Worm (Caenorhabditis elegans) whole organism, late embryonic: ENCODE measurements around the gene Y75B7AR.1.

Experiments
- ceh-18 ChIP-seq: sonication (generic microtip); optimal IDR thresholded peaks from 2 replicates; lab custom pipeline; 2016; ENCODE audit warnings: missing genetic modification characterization, missing compliant biosample characterization
- odd-2 ChIP-seq: sonication (generic microtip); optimal IDR thresholded peaks from 2 replicates; lab custom pipeline; 2017; ENCODE audit warnings: antibody characterized with exemption, mild to moderate bottlenecking, missing genetic modification characterization, missing compliant biosample characterization
- unc-55 ChIP-seq: sonication (generic microtip); optimal IDR thresholded peaks from 2 replicates; lab custom pipeline; 2017; ENCODE audit warnings: missing biosample characterization, missing genetic modification reagents, missing genetic modification characterization
- ztf-16 ChIP-seq: sonication (generic microtip); optimal IDR thresholded peaks from 2 replicates; lab custom pipeline; 2017; ENCODE audit warnings: missing genetic modification characterization, missing compliant biosample characterization

ce11 chrV:1341276-1342050 lies 51.3 kb downstream of the Y75B7AR.1 start:
- TF ChIP-seq unc-55 (GFP tag; lab: Kevin White, UChicago) = no peak
- TF ChIP-seq ceh-18 (tag; lab: Kevin White, UChicago) = no peak
- no peak for TF ChIP-seq odd-2
- no peak for TF ChIP-seq ztf-16 (tag; lab: Kevin White, UChicago)
